Worm (Caenorhabditis elegans) whole organism, midembryonic: ENCODE measurements around the gene gcy-33.

ENCODE experiments used
- T22C8.4 ChIP-seq: fragments of 200-800 bp; sonication (Bioruptor generic); IDR thresholded peaks from 2 replicates; pipeline ENCODE4 v1.3.6; 2022; ENCODE audit warnings: missing genetic modification characterization, missing compliant biosample characterization
- cog-1 ChIP-seq: sonication (generic microtip); optimal IDR thresholded peaks from 2 replicates; lab custom pipeline; 2016; ENCODE audit warnings: missing genetic modification characterization, missing compliant biosample characterization
- flt-1 ChIP-seq: fragments of 200-800 bp; sonication (Bioruptor generic); IDR thresholded peaks from 2 replicates; pipeline ENCODE4 v1.3.6; 2022; ENCODE audit warnings: missing genetic modification characterization, missing compliant biosample characterization
- klf-2 ChIP-seq: fragments of 200-800 bp; sonication (Bioruptor generic); conservative IDR thresholded peaks from 2 replicates; pipeline ENCODE4 v1.3.6; 2022; ENCODE audit warnings: missing genetic modification reagents, missing genetic modification characterization, missing compliant biosample characterization
- med-1 ChIP-seq: sonication (generic microtip); optimal IDR thresholded peaks from 2 replicates; lab custom pipeline; 2017; ENCODE audit warnings: missing genetic modification characterization, mild to moderate bottlenecking, missing compliant biosample characterization, antibody characterized with exemption, missing genetic modification reagents; ENCODE audit not compliant: insufficient read depth
- ref-1 ChIP-seq: fragments of 200-800 bp; sonication (Bioruptor generic); conservative IDR thresholded peaks from 2 replicates; pipeline ENCODE4 v1.3.6; 2022; ENCODE audit warnings: missing genetic modification reagents, missing genetic modification characterization, missing compliant biosample characterization
- tab-1 ChIP-seq: fragments of 200-800 bp; sonication (Bioruptor generic); IDR thresholded peaks from 2 replicates; pipeline ENCODE4 v1.3.6; 2022; ENCODE audit warnings: missing genetic modification characterization, missing compliant biosample characterization
- ztf-23 ChIP-seq: fragments of 200-800 bp; sonication (Bioruptor generic); IDR thresholded peaks from 2 replicates; pipeline ENCODE4 v1.3.6; 2022; ENCODE audit warnings: missing genetic modification reagents, missing genetic modification characterization, missing compliant biosample characterization
- ztf-29 ChIP-seq: fragments of 200-800 bp; sonication (Bioruptor generic); IDR thresholded peaks from 2 replicates; pipeline ENCODE4 v1.3.6; 2022; ENCODE audit warnings: missing genetic modification reagents, missing genetic modification characterization, missing compliant biosample characterization

The gcy-33 gene

DNA sequence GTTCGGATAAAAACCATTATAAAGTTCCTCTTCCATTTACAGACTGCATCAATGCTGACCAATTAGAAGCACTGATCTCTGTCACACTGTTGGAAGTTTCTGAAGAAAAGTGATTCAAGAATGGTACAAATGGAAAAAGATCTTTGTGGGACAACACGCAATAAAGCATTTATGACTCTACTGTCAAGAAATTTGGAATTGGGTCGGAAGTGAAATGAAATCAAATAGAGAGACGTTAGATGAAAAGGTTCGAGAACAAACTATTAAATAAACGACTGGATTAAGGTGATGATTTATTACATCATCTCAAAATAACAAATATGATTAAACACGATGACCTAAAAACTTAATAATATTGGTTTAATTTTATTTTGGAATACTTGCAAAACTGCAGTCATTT lies 4.9 kb upstream of the gcy-33 start, which contains the start of gene F57F5.3:
TSS of gene F57F5.3 (minus strand) at position 101 of the 400 bp plus-strand sequence.
- TF ChIP-seq T22C8.4 (GFP tag; lab: Robert Waterston, UW): no peak
- TF ChIP-seq med-1 (GFP tag; lab: Kevin White, UChicago): no peak
- no peak for TF ChIP-seq ztf-23
- no peak for TF ChIP-seq cog-1 (tag; lab: Kevin White, UChicago)
- no peak for TF ChIP-seq ztf-29 (GFP tag; lab: Robert Waterston, UW)
- no peak for TF ChIP-seq tab-1 (GFP tag; lab: Robert Waterston, UW)

- TF ChIP-seq tab-1 (GFP tag; lab: Robert Waterston, UW) (no peak), ref-1 (GFP tag; lab: Robert Waterston, UW) (no peak), flt-1 (GFP tag; lab: Robert Waterston, UW) (no peak), T22C8.4 (GFP tag; lab: Robert Waterston, UW) (no peak), klf-2 (GFP tag; lab: Robert Waterston, UW) (no peak), ztf-29 (GFP tag; lab: Robert Waterston, UW) (no peak), ztf-23 (no peak), med-1 (GFP tag; lab: Kevin White, UChicago) (no peak), cog-1 (tag; lab: Kevin White, UChicago) (no peak)
Observed at ce11 chrV:12004501-12004940, 2.9 kb upstream of the gcy-33 start.

ce11 chrV:12002866-12003485 lies 1.4 kb upstream of the gcy-33 start, which contains the start of gene cpr-9:
cpr-9 (plus strand) TSS chrV:12003053.
- TF ChIP-seq T22C8.4 (GFP tag; lab: Robert Waterston, UW): no peak
- no peak for TF ChIP-seq flt-1 (GFP tag; lab: Robert Waterston, UW)
- no peak for TF ChIP-seq tab-1 (GFP tag; lab: Robert Waterston, UW)
- no peak for TF ChIP-seq ref-1 (GFP tag; lab: Robert Waterston, UW)
- no peak for TF ChIP-seq cog-1 (tag; lab: Kevin White, UChicago)
- no peak for TF ChIP-seq med-1 (GFP tag; lab: Kevin White, UChicago)
- TF ChIP-seq ztf-29 (GFP tag; lab: Robert Waterston, UW): no peak
- no peak for TF ChIP-seq klf-2 (GFP tag; lab: Robert Waterston, UW)
- TF ChIP-seq ztf-23: no peak

ce11 chrV:11997403-11997802 lies 4.2 kb downstream of the gcy-33 start:
- no peak for TF ChIP-seq ztf-23
- no peak for TF ChIP-seq ztf-29 (GFP tag; lab: Robert Waterston, UW)
- TF ChIP-seq tab-1 (GFP tag; lab: Robert Waterston, UW): no peak
- TF ChIP-seq T22C8.4 (GFP tag; lab: Robert Waterston, UW): no peak
- no peak for TF ChIP-seq cog-1 (tag; lab: Kevin White, UChicago)
- TF ChIP-seq med-1 (GFP tag; lab: Kevin White, UChicago): no peak
- no peak for TF ChIP-seq flt-1 (GFP tag; lab: Robert Waterston, UW)
- no peak for TF ChIP-seq ref-1 (GFP tag; lab: Robert Waterston, UW)
- no peak for TF ChIP-seq klf-2 (GFP tag; lab: Robert Waterston, UW)

ce11 chrV:11995862-11996261 lies 5.7 kb downstream of the gcy-33 start, which contains the start of gene C52E4.12:
C52E4.12 (plus strand) TSS chrV:11996162.
- no peak for TF ChIP-seq cog-1 (tag; lab: Kevin White, UChicago)
- TF ChIP-seq flt-1 (GFP tag; lab: Robert Waterston, UW): no peak
- TF ChIP-seq klf-2 (GFP tag; lab: Robert Waterston, UW): no peak
- TF ChIP-seq ztf-29 (GFP tag; lab: Robert Waterston, UW): no peak
- no peak for TF ChIP-seq ztf-23
- TF ChIP-seq tab-1 (GFP tag; lab: Robert Waterston, UW): no peak
- no peak for TF ChIP-seq med-1 (GFP tag; lab: Kevin White, UChicago)
- no peak for TF ChIP-seq ref-1 (GFP tag; lab: Robert Waterston, UW)
- TF ChIP-seq T22C8.4 (GFP tag; lab: Robert Waterston, UW): no peak

DNA sequence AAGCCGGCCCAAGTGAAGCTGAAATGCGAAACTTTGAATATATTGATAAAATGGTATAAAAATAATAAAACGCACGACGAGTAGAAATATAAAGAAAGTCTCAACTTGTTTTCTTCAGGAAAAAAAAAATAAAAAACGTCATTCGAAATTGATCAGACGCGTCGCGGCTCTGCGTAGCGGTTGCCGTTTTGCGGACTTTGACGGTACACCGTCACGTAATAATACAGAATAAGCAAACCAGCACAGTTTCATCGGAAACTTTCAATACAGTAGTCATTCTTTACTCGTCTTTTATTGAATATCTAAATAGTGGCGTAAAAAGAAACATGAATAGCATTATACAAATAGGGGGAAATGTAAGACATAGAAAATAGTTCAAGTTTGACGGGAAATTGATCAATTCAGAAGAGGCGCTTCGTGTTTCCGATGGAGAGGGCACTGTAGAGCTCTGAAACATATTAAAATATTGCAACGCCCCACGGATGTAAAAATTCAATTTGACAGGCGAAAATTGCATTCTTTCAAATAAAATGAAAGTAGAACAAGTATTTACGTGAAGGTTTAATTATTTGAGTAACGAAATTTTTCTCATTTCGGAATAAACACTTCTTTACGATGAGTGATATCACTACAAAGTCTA lies 7.8 kb downstream of the gcy-33 start, which contains the start of the genes cyl-1 and C52E4.7:
TSS of gene cyl-1 (minus strand) at position 18 of the 640 bp plus-strand sequence.
TSS of gene C52E4.7 (plus strand) at position 590 of the 640 bp plus-strand sequence.
- TF ChIP-seq T22C8.4 (GFP tag; lab: Robert Waterston, UW): no peak
- TF ChIP-seq klf-2 (GFP tag; lab: Robert Waterston, UW): no peak
- TF ChIP-seq flt-1 (GFP tag; lab: Robert Waterston, UW): no peak
- no peak for TF ChIP-seq ref-1 (GFP tag; lab: Robert Waterston, UW)
- no peak for TF ChIP-seq ztf-29 (GFP tag; lab: Robert Waterston, UW)
- no peak for TF ChIP-seq cog-1 (tag; lab: Kevin White, UChicago)
- TF ChIP-seq med-1 (GFP tag; lab: Kevin White, UChicago): no peak
- no peak for TF ChIP-seq ztf-23
- TF ChIP-seq tab-1 (GFP tag; lab: Robert Waterston, UW): no peak

DNA sequence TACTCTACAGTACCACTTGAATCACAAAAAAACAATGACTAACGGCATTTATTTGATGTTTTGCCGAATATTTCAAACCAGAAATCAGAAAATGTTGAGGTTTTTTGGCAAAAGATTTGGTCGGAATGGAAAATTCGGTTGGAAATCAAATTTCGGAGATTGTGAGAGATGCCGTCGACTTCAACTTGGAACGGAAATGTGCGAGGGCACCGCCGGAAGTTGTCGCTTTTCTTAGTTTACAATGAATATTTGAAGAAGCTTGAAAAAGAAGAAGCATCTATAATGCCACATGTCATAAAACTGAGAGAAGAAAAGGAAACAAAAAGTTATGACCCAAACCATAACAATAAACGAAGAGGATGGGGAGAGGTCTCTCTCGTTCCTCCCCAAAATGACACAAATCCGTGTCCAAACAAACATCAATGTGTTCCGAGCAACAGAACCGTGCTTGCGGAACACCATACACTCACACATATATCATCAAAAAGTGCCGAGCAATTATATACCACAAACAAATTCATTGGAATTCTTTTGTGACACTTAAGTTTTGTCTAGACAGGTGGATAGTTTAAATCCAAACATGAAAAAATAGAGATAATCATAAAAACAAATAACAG lies 11.0 kb downstream of the gcy-33 start:
- TF ChIP-seq T22C8.4 (GFP tag; lab: Robert Waterston, UW): no peak
- TF ChIP-seq flt-1 (GFP tag; lab: Robert Waterston, UW): no peak
- TF ChIP-seq ztf-29 (GFP tag; lab: Robert Waterston, UW): no peak
- TF ChIP-seq med-1 (GFP tag; lab: Kevin White, UChicago): no peak

DNA sequence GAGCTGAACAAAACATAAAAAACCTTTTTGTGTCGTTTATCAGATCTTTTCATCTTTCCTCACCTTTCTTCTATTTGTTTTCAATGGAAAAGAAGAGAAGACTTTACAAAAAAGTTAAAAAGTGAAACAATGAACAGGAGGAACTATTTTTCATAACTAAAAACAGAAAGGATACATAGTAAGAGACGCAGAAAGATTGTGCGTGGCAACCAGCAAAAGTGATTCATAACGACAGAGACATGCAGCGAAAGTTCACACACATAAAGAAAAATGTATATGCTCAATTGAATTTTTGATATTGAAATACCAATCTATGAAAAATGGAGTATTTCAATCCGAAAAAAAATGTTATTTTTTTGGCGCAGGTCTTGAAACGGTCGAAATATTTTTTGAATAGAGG lies 11.7 kb downstream of the gcy-33 start:
- no peak for TF ChIP-seq tab-1 (GFP tag; lab: Robert Waterston, UW)
- no peak for TF ChIP-seq ztf-29 (GFP tag; lab: Robert Waterston, UW)
- no peak for TF ChIP-seq flt-1 (GFP tag; lab: Robert Waterston, UW)
- TF ChIP-seq ztf-23: no peak
- no peak for TF ChIP-seq cog-1 (tag; lab: Kevin White, UChicago)
- TF ChIP-seq ref-1 (GFP tag; lab: Robert Waterston, UW): no peak
- TF ChIP-seq med-1 (GFP tag; lab: Kevin White, UChicago): no peak
- TF ChIP-seq T22C8.4 (GFP tag; lab: Robert Waterston, UW): no peak
- no peak for TF ChIP-seq klf-2 (GFP tag; lab: Robert Waterston, UW)
